Worm (Caenorhabditis elegans) whole organism, L3 larva: ENCODE data around the gene rimb-1.

Experiments used
- R02D3.7 ChIP-seq: fragments of 150-350 bp; optimal IDR thresholded peaks from 2 replicates; lab custom pipeline; 2014; ENCODE audit warnings: missing biosample characterization, missing genetic modification characterization
- egl-27 ChIP-seq: sonication (generic microtip); optimal IDR thresholded peaks from 4 replicates; lab custom pipeline; 2017; ENCODE audit warnings: missing biosample characterization, missing genetic modification reagents, missing genetic modification characterization
- fkh-10 ChIP-seq: sonication (generic microtip); optimal IDR thresholded peaks from 2 replicates; lab custom pipeline; 2017; ENCODE audit warnings: missing biosample characterization, missing genetic modification reagents, missing genetic modification characterization
- jun-1 ChIP-seq: fragments of 150-350 bp; optimal IDR thresholded peaks from 2 replicates; lab custom pipeline; 2014; ENCODE audit warnings: missing biosample characterization, missing genetic modification reagents, missing genetic modification characterization
- lin-15B ChIP-seq: fragments of 150-350 bp; optimal IDR thresholded peaks from 2 replicates; lab custom pipeline; 2014; ENCODE audit warnings: missing biosample characterization, missing genetic modification characterization
- nhr-11 ChIP-seq: fragments of 150-350 bp; optimal IDR thresholded peaks from 2 replicates; lab custom pipeline; 2014; ENCODE audit warnings: missing biosample characterization, missing genetic modification characterization
- nhr-237 ChIP-seq: fragments of 150-350 bp; optimal IDR thresholded peaks from 2 replicates; lab custom pipeline; 2014; ENCODE audit warnings: missing biosample characterization, missing genetic modification characterization
- nhr-25 ChIP-seq: sonication (generic microtip); optimal IDR thresholded peaks from 2 replicates; lab custom pipeline; 2017; ENCODE audit warnings: missing biosample characterization, missing genetic modification characterization
- nhr-43 ChIP-seq: sonication (generic microtip); optimal IDR thresholded peaks from 2 replicates; lab custom pipeline; 2016; ENCODE audit warnings: mild to moderate bottlenecking, missing genetic modification characterization, missing compliant biosample characterization; ENCODE audit not compliant: poor library complexity, severe bottlenecking

ce11 chrIII:1777969-1778368, 10.2 kb upstream of the rimb-1 start, which contains the start of gene Y39A3CL.4:
- TF ChIP-seq lin-15B (tag; lab: Kevin White, UChicago) (no peak), nhr-237 (tag; lab: Kevin White, UChicago) (no peak), jun-1 (tag; lab: Kevin White, UChicago) (no peak), nhr-43 (tag; lab: Kevin White, UChicago) (no peak), egl-27 (no peak), fkh-10 (GFP tag; lab: Kevin White, UChicago) (no peak), nhr-11 (tag; lab: Kevin White, UChicago) (no peak), nhr-25 (tag; lab: Kevin White, UChicago) (no peak), R02D3.7 (tag; lab: Kevin White, UChicago) (no peak)
